Worm (Caenorhabditis elegans) whole organism, L4/young adult: ENCODE measurements around the gene C35D6.3.

Source experiments
- W03F9.2 ChIP-seq: fragments of 150-350 bp; optimal IDR thresholded peaks from 2 replicates; lab custom pipeline; 2014; ENCODE audit warnings: missing biosample characterization, missing genetic modification characterization
- dao-5 ChIP-seq: sonication (generic microtip); optimal IDR thresholded peaks from 2 replicates; lab custom pipeline; 2016; ENCODE audit warnings: missing genotype, missing genetic modification characterization, moderate library complexity, missing compliant biosample characterization
- him-1 ChIP-seq: sonication (generic microtip); optimal IDR thresholded peaks from 2 replicates; lab custom pipeline; 2016; ENCODE audit warnings: missing genotype, missing genetic modification reagents, missing genetic modification characterization, missing compliant biosample characterization

DNA sequence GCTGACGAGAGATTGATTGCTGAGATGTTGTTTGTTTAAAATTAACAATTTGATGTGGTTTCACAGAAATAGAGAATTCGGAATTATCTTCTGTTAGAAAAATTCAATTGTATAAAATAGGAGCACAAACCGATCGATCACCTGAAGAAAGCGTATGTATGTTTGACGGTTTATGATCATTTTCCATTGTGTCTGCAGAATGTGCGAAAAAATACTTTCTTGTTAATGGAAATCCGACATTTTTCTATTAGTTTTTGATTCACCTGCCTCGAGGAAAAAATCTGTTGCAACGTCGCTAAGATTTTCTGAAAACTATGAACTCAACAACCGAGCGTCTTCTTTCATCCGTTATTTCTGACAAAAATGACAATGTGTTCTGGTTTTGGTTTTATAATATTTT is 9.9 kb upstream of the C35D6.3 start, which contains the start of gene C35D6.13:
- TF ChIP-seq W03F9.2 (tag; lab: Kevin White, UChicago) (no peak), him-1 (tag; lab: Kevin White, UChicago) (no peak), dao-5 (no peak)
